Worm (Caenorhabditis elegans): ENCODE data around the gene W09B6.4.

- TF ChIP-seq pqm-1 (tag; optimal IDR thresholded peaks at IDR 0.05) (no peak), snpc-4 (tag; optimal IDR thresholded peaks at IDR 0.05) (no peak), egl-27 (tag; optimal IDR thresholded peaks at IDR 0.05) (no peak), aly-2 (tag; optimal IDR thresholded peaks at IDR 0.05) (no peak), fkh-10 (GFP tag; optimal IDR thresholded peaks at IDR 0.05) (no peak), fkh-2 (tag; optimal IDR thresholded peaks at IDR 0.05) (no peak), ceh-28 (tag; optimal IDR thresholded peaks at IDR 0.05) (no peak), nfya-1 (tag; optimal IDR thresholded peaks at IDR 0.05; ENCODE audit: insufficient read depth) (no peak), nhr-77 (tag; optimal IDR thresholded peaks at IDR 0.05) (no peak)
These were observed 9.3 kb downstream of the W09B6.4 start for ce11 chrII:1131367-1131766.

All from whole organism, L3 larva.